Worm (Caenorhabditis elegans) whole organism, L4 larva: ENCODE results near the gene rabx-5.

Experiments used
- F49E8.2 ChIP-seq: sonication (generic microtip); optimal IDR thresholded peaks from 2 replicates; lab custom pipeline; 2016; ENCODE audit warnings: missing compliant biosample characterization, mild to moderate bottlenecking, missing genetic modification characterization, borderline replicate concordance
- T20F7.1 ChIP-seq: fragments of 200-800 bp; sonication (Bioruptor generic); optimal IDR thresholded peaks from 2 replicates; lab custom pipeline; 2018; ENCODE audit warnings: mild to moderate bottlenecking, missing genetic modification characterization, missing compliant biosample characterization
- Y75B8A.6 ChIP-seq: fragments of 200-800 bp; sonication (Bioruptor generic); IDR thresholded peaks from 2 replicates; pipeline ENCODE4 v1.3.6; 2022; ENCODE audit warnings: missing genetic modification reagents, missing genetic modification characterization, missing compliant biosample characterization
- aha-1 ChIP-seq: fragments of 150-350 bp; peaks from one replicate; lab custom pipeline; 2014; ENCODE audit warnings: missing biosample characterization, missing genetic modification characterization
- ama-1 ChIP-seq: fragments of 150-350 bp; optimal IDR thresholded peaks from 2 replicates; lab custom pipeline; 2014; ENCODE audit warnings: inconsistent platforms, mixed read lengths
- arid-1 ChIP-seq: fragments of 200-800 bp; sonication (Bioruptor generic); conservative IDR thresholded peaks from 2 replicates; pipeline ENCODE4 v1.3.6; 2022; ENCODE audit warnings: missing genetic modification reagents, missing genetic modification characterization, missing compliant biosample characterization
- ceh-32 ChIP-seq: sonication (generic microtip); optimal IDR thresholded peaks from 2 replicates; lab custom pipeline; 2016; ENCODE audit warnings: mild to moderate bottlenecking, missing genetic modification characterization, missing compliant biosample characterization; ENCODE audit not compliant: poor library complexity
- ces-1 ChIP-seq: fragments of 150-350 bp; sonication (generic microtip); optimal IDR thresholded peaks from 4 replicates; lab custom pipeline; 2014; ENCODE audit warnings: missing biosample characterization, missing genetic modification reagents, missing genetic modification characterization
- dpl-1 ChIP-seq: fragments of 150-350 bp; optimal IDR thresholded peaks from 2 replicates; lab custom pipeline; 2014; ENCODE audit warnings: missing biosample characterization, missing genetic modification reagents, missing genetic modification characterization
- duxl-1 ChIP-seq: sonication (generic microtip); optimal IDR thresholded peaks from 2 replicates; lab custom pipeline; 2016; ENCODE audit warnings: mild to moderate bottlenecking, missing genetic modification characterization, moderate library complexity, missing compliant biosample characterization; ENCODE audit not compliant: poor library complexity
- egl-27 ChIP-seq: sonication (generic microtip); optimal IDR thresholded peaks from 3 replicates; lab custom pipeline; 2017; ENCODE audit warnings: missing biosample characterization, missing genetic modification reagents, missing genetic modification characterization
- hlh-11 ChIP-seq: fragments of 200-800 bp; sonication (Bioruptor generic); optimal IDR thresholded peaks from 2 replicates; lab custom pipeline; 2018; ENCODE audit warnings: mild to moderate bottlenecking, missing genetic modification characterization, missing compliant biosample characterization
- hmg-1.1 ChIP-seq: fragments of 200-800 bp; sonication (Bioruptor generic); IDR thresholded peaks from 2 replicates; pipeline ENCODE4 v1.3.6; 2022; ENCODE audit warnings: missing genetic modification reagents, missing genetic modification characterization, missing compliant biosample characterization
- jun-1 ChIP-seq: fragments of 150-350 bp; optimal IDR thresholded peaks from 2 replicates; lab custom pipeline; 2014; ENCODE audit warnings: missing biosample characterization, missing genetic modification reagents, missing genetic modification characterization
- lin-1 ChIP-seq: fragments of 200-800 bp; sonication (Bioruptor generic); IDR thresholded peaks from 2 replicates; pipeline ENCODE4 v1.3.6; 2022; ENCODE audit warnings: missing genetic modification reagents, missing genetic modification characterization, missing compliant biosample characterization
- lin-13 ChIP-seq: fragments of 150-350 bp; optimal IDR thresholded peaks from 2 replicates; lab custom pipeline; 2014; ENCODE audit warnings: missing biosample characterization, missing genetic modification reagents, missing genetic modification characterization
- lin-38 ChIP-seq: fragments of 200-800 bp; sonication (Bioruptor generic); IDR thresholded peaks from 2 replicates; pipeline ENCODE4 v1.3.6; 2022; ENCODE audit warnings: missing genetic modification reagents, missing genetic modification characterization, missing compliant biosample characterization
- lsy-2 ChIP-seq, 2 experiments: fragments of 150-350 bp in 1 of 2; sonication (generic microtip) in 1 of 2; optimal IDR thresholded peaks; 2 replicates each; lab custom pipeline; 2014 to 2017; ENCODE audit warnings: missing biosample characterization in 2 of 2, missing genetic modification characterization in 2 of 2
- madf-9 ChIP-seq: fragments of 200-800 bp; sonication (Bioruptor generic); conservative IDR thresholded peaks from 2 replicates; pipeline ENCODE4 v1.3.6; 2022; ENCODE audit warnings: missing genetic modification reagents, missing genetic modification characterization, missing compliant biosample characterization
- mdl-1 ChIP-seq, 2 experiments: fragments of 150-350 bp in 1 of 2; sonication (generic microtip) in 1 of 2; optimal IDR thresholded peaks; 2 replicates each; lab custom pipeline; 2014 to 2017; ENCODE audit warnings: missing biosample characterization in 2 of 2, missing genetic modification characterization in 2 of 2
- mes-2 ChIP-seq: sonication (generic microtip); optimal IDR thresholded peaks from 2 replicates; lab custom pipeline; 2016; ENCODE audit warnings: missing genotype, mild to moderate bottlenecking, missing genetic modification characterization, missing compliant biosample characterization; ENCODE audit not compliant: poor library complexity, severe bottlenecking
- mxl-2 ChIP-seq: fragments of 200-800 bp; sonication (Bioruptor generic); conservative IDR thresholded peaks from 2 replicates; pipeline ENCODE4 v1.3.6; 2022; ENCODE audit warnings: missing genetic modification reagents, missing genetic modification characterization, missing compliant biosample characterization
- nhr-11 ChIP-seq: fragments of 150-350 bp; optimal IDR thresholded peaks from 2 replicates; lab custom pipeline; 2014; ENCODE audit warnings: missing biosample characterization, missing genetic modification characterization
- nhr-237 ChIP-seq: sonication (generic microtip); optimal IDR thresholded peaks from 2 replicates; lab custom pipeline; 2017; ENCODE audit warnings: missing biosample characterization, missing genetic modification characterization
- nhr-25 ChIP-seq: sonication (generic microtip); optimal IDR thresholded peaks from 2 replicates; lab custom pipeline; 2017; ENCODE audit warnings: missing genetic modification characterization, mild to moderate bottlenecking, missing compliant biosample characterization, antibody characterized with exemption, moderate library complexity, borderline replicate concordance; ENCODE audit not compliant: insufficient read depth
- nhr-28 ChIP-seq: fragments of 150-350 bp; optimal IDR thresholded peaks from 2 replicates; lab custom pipeline; 2014; ENCODE audit warnings: missing biosample characterization, missing genetic modification characterization
- nhr-48 ChIP-seq: sonication (generic microtip); optimal IDR thresholded peaks from 2 replicates; lab custom pipeline; 2016; ENCODE audit warnings: mild to moderate bottlenecking, missing genetic modification characterization, missing compliant biosample characterization
- nhr-6 ChIP-seq: fragments of 150-350 bp; optimal IDR thresholded peaks from 2 replicates; lab custom pipeline; 2014; ENCODE audit warnings: missing biosample characterization, missing genetic modification characterization
- nhr-77 ChIP-seq: fragments of 150-350 bp; optimal IDR thresholded peaks from 2 replicates; lab custom pipeline; 2014; ENCODE audit warnings: missing biosample characterization, missing genetic modification characterization
- rbr-2 ChIP-seq: sonication (generic microtip); optimal IDR thresholded peaks from 2 replicates; lab custom pipeline; 2016; ENCODE audit warnings: missing genotype, missing genetic modification characterization, missing compliant biosample characterization
- saeg-2 ChIP-seq: fragments of 200-800 bp; sonication (Bioruptor generic); IDR thresholded peaks from 2 replicates; pipeline ENCODE4 v1.3.6; 2022; ENCODE audit warnings: missing genetic modification reagents, missing genetic modification characterization, missing compliant biosample characterization
- spr-1 ChIP-seq: sonication (generic microtip); optimal IDR thresholded peaks from 2 replicates; lab custom pipeline; 2016; ENCODE audit warnings: mild to moderate bottlenecking, missing genetic modification characterization, missing compliant biosample characterization
- unc-130 ChIP-seq: sonication (generic microtip); optimal IDR thresholded peaks from 2 replicates; lab custom pipeline; 2016; ENCODE audit warnings: missing genetic modification reagents, missing genetic modification characterization, missing compliant biosample characterization
- zfp-3 ChIP-seq: fragments of 200-800 bp; sonication (Bioruptor generic); conservative IDR thresholded peaks from 2 replicates; pipeline ENCODE4 v1.3.6; 2022; ENCODE audit warnings: missing genetic modification reagents, missing genetic modification characterization, missing compliant biosample characterization
- zip-2 ChIP-seq: fragments of 150-350 bp; optimal IDR thresholded peaks from 2 replicates; lab custom pipeline; 2014; ENCODE audit warnings: missing biosample characterization, missing genetic modification characterization
- ztf-7 ChIP-seq: fragments of 150-350 bp; optimal IDR thresholded peaks from 2 replicates; lab custom pipeline; 2014; ENCODE audit warnings: missing biosample characterization, missing genetic modification characterization

rabx-5 gene

ce11 chrIII:10599699-10600098 lies 5.5 kb upstream of the rabx-5 start (continued):
- TF ChIP-seq ces-1 (no peak), zfp-3 (GFP tag; lab: Robert Waterston, UW) (no peak), mes-2 (peak; percentile 78), aha-1 (tag; lab: Kevin White, UChicago) (peak; percentile 94), hmg-1.1 (GFP tag; lab: Robert Waterston, UW) (peak; percentile 74), rbr-2 (tag; lab: Kevin White, UChicago) (peak; percentile 54), mxl-2 (GFP tag; lab: Robert Waterston, UW) (no peak), hlh-11 (tag; lab: Kevin White, UChicago) (peak; percentile 94), T20F7.1 (no peak), duxl-1 (peak; percentile 31), ztf-7 (tag; lab: Kevin White, UChicago) (peak; percentile 13), lin-38 (GFP tag; lab: Robert Waterston, UW) (peak; percentile 62), nhr-25 (tag; lab: Kevin White, UChicago) (no peak), nhr-77 (tag; lab: Kevin White, UChicago) (peak; percentile 14), Y75B8A.6 (GFP tag; lab: Robert Waterston, UW) (no peak), ama-1 (no peak), jun-1 (tag; lab: Kevin White, UChicago) (no peak), nhr-6 (tag; lab: Kevin White, UChicago) (peak; percentile 84), lin-13 (GFP tag; lab: Kevin White, UChicago) (peak; percentile 66), madf-9 (GFP tag; lab: Robert Waterston, UW) (0 out of 2 replicates have a peak, but pooled peaks have one; percentile 32), egl-27 (tag; lab: Kevin White, UChicago) (no peak), dpl-1 (GFP tag; lab: Kevin White, UChicago) (peak; percentile 70), saeg-2 (GFP tag; lab: Robert Waterston, UW) (no peak), spr-1 (no peak), lsy-2 (tag; optimal IDR thresholded peaks at IDR 0.05; lab: Kevin White, UChicago) (peak in 1 of 2 experiments; percentile 81), arid-1 (GFP tag; lab: Robert Waterston, UW) (peak; percentile 55; the same call in 1 of the 2 replicates), lin-1 (GFP tag; lab: Robert Waterston, UW) (no peak), nhr-48 (tag; lab: Kevin White, UChicago) (no peak), zip-2 (no peak), mdl-1 (tag; optimal IDR thresholded peaks at IDR 0.05; lab: Kevin White, UChicago) (peak in 1 of 2 experiments; percentile 50), nhr-28 (tag; lab: Kevin White, UChicago) (peak; percentile 80), ceh-32 (tag; lab: Kevin White, UChicago) (no peak)

- TF ChIP-seq unc-130 (GFP tag; lab: Kevin White, UChicago) (peak; percentile 68), nhr-237 (no peak), lsy-2 (tag; optimal IDR thresholded peaks at IDR 0.05; lab: Kevin White, UChicago) (peak in 1 of 2 experiments; percentile 28), F49E8.2 (tag; lab: Kevin White, UChicago) (peak; percentile 67)
These were observed 5.0 kb upstream of the rabx-5 start, which contains the start of gene epg-6 for ce11 chrIII:10600138-10600626. TSS of gene epg-6 (minus strand) at chrIII:10600188.

- TF ChIP-seq nhr-11 (tag; lab: Kevin White, UChicago), result peak; percentile 14
- no peak for TF ChIP-seq zfp-3 (GFP tag; lab: Robert Waterston, UW)
- no peak for TF ChIP-seq madf-9 (GFP tag; lab: Robert Waterston, UW)
These were observed 4.3 kb upstream of the rabx-5 start for ce11 chrIII:10600894-10601293.
